Fruit fly (Drosophila melanogaster): Measurements from ENCODE around the gene CG42798.

DNA sequence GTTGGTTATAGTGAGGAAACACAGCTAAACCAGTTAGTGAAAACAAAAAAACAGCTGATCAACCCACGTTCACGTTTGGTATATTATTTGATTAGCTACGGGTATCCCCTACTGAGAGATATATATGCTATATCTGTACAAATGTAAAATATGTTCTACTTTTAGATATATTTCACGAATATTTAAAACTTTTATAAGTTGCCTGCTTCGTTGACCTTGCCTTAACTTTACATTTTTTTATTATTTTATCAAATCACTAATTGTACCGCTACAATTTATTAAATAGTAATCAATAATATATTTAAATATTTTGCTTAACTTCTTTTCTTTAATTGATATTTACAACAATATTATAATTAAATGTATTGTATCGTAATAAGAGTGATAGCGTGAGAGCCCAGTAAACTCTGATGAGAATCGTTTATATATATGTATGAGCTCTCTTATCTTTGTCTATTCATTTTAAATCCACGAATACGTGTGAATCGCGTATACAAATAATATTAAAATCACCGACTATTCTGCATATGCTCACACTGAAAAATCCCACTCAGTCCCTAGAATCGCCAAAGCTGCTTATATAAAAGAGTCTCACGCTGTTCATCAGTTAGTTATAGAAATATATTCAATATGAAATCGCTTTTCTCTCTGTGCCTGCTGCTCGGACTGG, 6.1 kb downstream of the CG42798 start, which contains the start of gene CG42821:
- no peak for TF ChIP-seq Dll (optimal IDR thresholded peaks at IDR 0.05)
- TF ChIP-seq usp (GFP tag; optimal IDR thresholded peaks at IDR 0.05) = no peak
- TF ChIP-seq EcR (GFP tag; optimal IDR thresholded peaks at IDR 0.05) = no peak
- no peak for TF ChIP-seq pan (optimal IDR thresholded peaks at IDR 0.05)
- no peak for TF ChIP-seq CG8478 (optimal IDR thresholded peaks at IDR 0.05)

All from whole organism.